Fruit fly (Drosophila melanogaster) whole organism, pupa: ENCODE results near the gene lectin-21Ca.

Experiments
- CG10348 ChIP-seq: fragments of 200-800 bp; sonication (Bioruptor generic); IDR thresholded peaks from 2 replicates; pipeline ENCODE4 v1.3.6; 2022; ENCODE audit warnings: missing biosample characterization, missing genetic modification characterization
- CG12605 ChIP-seq: fragments of 200-800 bp; sonication (Bioruptor generic); IDR thresholded peaks from 2 replicates; pipeline ENCODE4 v1.3.6; 2022; ENCODE audit warnings: missing biosample characterization, missing genetic modification characterization
- CG14655 ChIP-seq: fragments of 200-800 bp; sonication (Bioruptor generic); optimal IDR thresholded peaks from 3 replicates; lab custom pipeline; 2017; ENCODE audit warnings: mild to moderate bottlenecking, missing biosample characterization, missing genetic modification reagents, missing genetic modification characterization
- CG15710 ChIP-seq: fragments of 200-800 bp; sonication (Bioruptor generic); optimal IDR thresholded peaks from 2 replicates; lab custom pipeline; 2018; ENCODE audit warnings: missing biosample characterization, mild to moderate bottlenecking, missing genetic modification characterization, moderate library complexity
- CG32121 ChIP-seq: fragments of 200-800 bp; sonication (Bioruptor generic); IDR thresholded peaks from 2 replicates; pipeline ENCODE4 v1.3.6; 2022; ENCODE audit warnings: missing biosample characterization, missing genetic modification characterization
- CG34367 ChIP-seq: fragments of 200-800 bp; sonication (Bioruptor generic); optimal IDR thresholded peaks from 2 replicates; lab custom pipeline; 2018; ENCODE audit warnings: missing biosample characterization, mild to moderate bottlenecking, missing genetic modification characterization
- CG4496 ChIP-seq: fragments of 200-800 bp; sonication (Bioruptor generic); IDR thresholded peaks from 3 replicates; pipeline ENCODE4 v1.3.6; 2022; ENCODE audit warnings: missing biosample characterization, missing genetic modification characterization
- CG8301 ChIP-seq: fragments of 200-800 bp; sonication (Bioruptor generic); optimal IDR thresholded peaks from 2 replicates; lab custom pipeline; 2018; ENCODE audit warnings: missing biosample characterization, mild to moderate bottlenecking, missing genetic modification characterization
- CG9948 ChIP-seq: fragments of 200-800 bp; sonication (Bioruptor generic); optimal IDR thresholded peaks from 2 replicates; lab custom pipeline; 2018; ENCODE audit warnings: missing biosample characterization, mild to moderate bottlenecking, missing genetic modification characterization, moderate library complexity
- Ets98B ChIP-seq: fragments of 200-800 bp; sonication (Bioruptor generic); IDR thresholded peaks from 2 replicates; pipeline ENCODE4 v1.3.6; 2022; ENCODE audit warnings: missing biosample characterization, missing genetic modification characterization
- Pif1B ChIP-seq: fragments of 200-800 bp; sonication (Bioruptor generic); optimal IDR thresholded peaks from 3 replicates; lab custom pipeline; 2016; ENCODE audit warnings: missing biosample characterization, missing genetic modification characterization
- fd96Ca ChIP-seq: fragments of 200-800 bp; sonication (Bioruptor generic); IDR thresholded peaks from 3 replicates; pipeline ENCODE4 v1.3.6; 2022; ENCODE audit warnings: missing biosample characterization, missing genetic modification characterization
- gl ChIP-seq: fragments of 200-800 bp; sonication (Bioruptor generic); optimal IDR thresholded peaks from 2 replicates; lab custom pipeline; 2018; ENCODE audit warnings: missing biosample characterization, mild to moderate bottlenecking, missing genetic modification characterization
- rn ChIP-seq: fragments of 200-800 bp; sonication (Bioruptor generic); IDR thresholded peaks from 2 replicates; pipeline ENCODE4 v1.3.6; 2022; ENCODE audit warnings: missing biosample characterization, missing genetic modification characterization

- peak; percentile 70 for TF ChIP-seq CG14655 (GFP tag; lab: Kevin White, UChicago)
- peak; percentile 19; the same call in 1 of the 2 replicates for TF ChIP-seq CG12605 (GFP tag; lab: Robert Waterston, UW)
- TF ChIP-seq Ets98B (GFP tag; lab: Robert Waterston, UW) = peak; percentile 31; the same call in 1 of the 2 replicates
- TF ChIP-seq Pif1B (GFP tag; lab: Kevin White, UChicago) = peak; percentile 70
- peak; percentile 60; the same call in 1 of the 3 replicates for TF ChIP-seq CG4496 (GFP tag; lab: Robert Waterston, UW)
- TF ChIP-seq CG8301 (tag; lab: Kevin White, UChicago) = peak; percentile 63
- TF ChIP-seq gl (tag; lab: Kevin White, UChicago) = peak; percentile 33
- TF ChIP-seq CG32121 (GFP tag; lab: Robert Waterston, UW) = no peak
- peak; percentile 72 for TF ChIP-seq CG34367 (tag; lab: Kevin White, UChicago)
- no peak for TF ChIP-seq CG10348 (GFP tag; lab: Robert Waterston, UW)
- TF ChIP-seq rn (GFP tag; lab: Robert Waterston, UW) = no peak
- TF ChIP-seq CG15710 (tag; lab: Kevin White, UChicago) = peak; percentile 68
- TF ChIP-seq fd96Ca (GFP tag; lab: Robert Waterston, UW) = peak; percentile 61
- TF ChIP-seq CG9948 = peak; percentile 76
Measured at dm6 chr2L:609497-609896, 14.9 kb upstream of the lectin-21Ca start.
